Worm (Caenorhabditis elegans) whole organism, midembryonic: ENCODE data around the gene F30B5.11.
A peak's percentile ranks its signal among the peaks of the same experiment; 100 is the strongest.

Experiments used
- T22C8.4 ChIP-seq: fragments of 200-800 bp; sonication (Bioruptor generic); IDR thresholded peaks from 2 replicates; pipeline ENCODE4 v1.3.6; 2022; ENCODE audit warnings: missing genetic modification characterization, missing compliant biosample characterization
- cog-1 ChIP-seq: sonication (generic microtip); optimal IDR thresholded peaks from 2 replicates; lab custom pipeline; 2016; ENCODE audit warnings: missing genetic modification characterization, missing compliant biosample characterization
- flt-1 ChIP-seq: fragments of 200-800 bp; sonication (Bioruptor generic); IDR thresholded peaks from 2 replicates; pipeline ENCODE4 v1.3.6; 2022; ENCODE audit warnings: missing genetic modification characterization, missing compliant biosample characterization
- klf-2 ChIP-seq: fragments of 200-800 bp; sonication (Bioruptor generic); conservative IDR thresholded peaks from 2 replicates; pipeline ENCODE4 v1.3.6; 2022; ENCODE audit warnings: missing genetic modification reagents, missing genetic modification characterization, missing compliant biosample characterization
- med-1 ChIP-seq: sonication (generic microtip); optimal IDR thresholded peaks from 2 replicates; lab custom pipeline; 2017; ENCODE audit warnings: missing genetic modification characterization, mild to moderate bottlenecking, missing compliant biosample characterization, antibody characterized with exemption, missing genetic modification reagents; ENCODE audit not compliant: insufficient read depth
- ref-1 ChIP-seq: fragments of 200-800 bp; sonication (Bioruptor generic); conservative IDR thresholded peaks from 2 replicates; pipeline ENCODE4 v1.3.6; 2022; ENCODE audit warnings: missing genetic modification reagents, missing genetic modification characterization, missing compliant biosample characterization
- tab-1 ChIP-seq: fragments of 200-800 bp; sonication (Bioruptor generic); IDR thresholded peaks from 2 replicates; pipeline ENCODE4 v1.3.6; 2022; ENCODE audit warnings: missing genetic modification characterization, missing compliant biosample characterization
- ztf-23 ChIP-seq: fragments of 200-800 bp; sonication (Bioruptor generic); IDR thresholded peaks from 2 replicates; pipeline ENCODE4 v1.3.6; 2022; ENCODE audit warnings: missing genetic modification reagents, missing genetic modification characterization, missing compliant biosample characterization
- ztf-29 ChIP-seq: fragments of 200-800 bp; sonication (Bioruptor generic); IDR thresholded peaks from 2 replicates; pipeline ENCODE4 v1.3.6; 2022; ENCODE audit warnings: missing genetic modification reagents, missing genetic modification characterization, missing compliant biosample characterization

Gene F30B5.11

ce11 chrIV:4219983-4220382 lies at the start of gene F30B5.11:
Gene F30B5.11, minus strand, starts transcription at chrIV:4220083.
- TF ChIP-seq ztf-29 (GFP tag; lab: Robert Waterston, UW): no peak
- no peak for TF ChIP-seq T22C8.4 (GFP tag; lab: Robert Waterston, UW)
- TF ChIP-seq ztf-23 (GFP tag; lab: Robert Waterston, UW): no peak
- TF ChIP-seq flt-1 (GFP tag; lab: Robert Waterston, UW): no peak
- no peak for TF ChIP-seq cog-1 (tag; lab: Kevin White, UChicago)
- no peak for TF ChIP-seq tab-1 (GFP tag; lab: Robert Waterston, UW)
- TF ChIP-seq med-1 (GFP tag; lab: Kevin White, UChicago): no peak
- TF ChIP-seq ref-1 (GFP tag; lab: Robert Waterston, UW): no peak
- no peak for TF ChIP-seq klf-2 (GFP tag; lab: Robert Waterston, UW)

- TF ChIP-seq cog-1 (tag; lab: Kevin White, UChicago) (no peak), med-1 (GFP tag; lab: Kevin White, UChicago) (no peak), ztf-29 (GFP tag; lab: Robert Waterston, UW) (no peak), tab-1 (GFP tag; lab: Robert Waterston, UW) (no peak), klf-2 (GFP tag; lab: Robert Waterston, UW) (no peak), T22C8.4 (GFP tag; lab: Robert Waterston, UW) (no peak), flt-1 (GFP tag; lab: Robert Waterston, UW) (no peak), ref-1 (GFP tag; lab: Robert Waterston, UW) (no peak), ztf-23 (GFP tag; lab: Robert Waterston, UW) (no peak)
Observed at ce11 chrIV:4269308-4269707, 49.4 kb upstream of the F30B5.11 start, which contains the start of gene F36A4.3. Gene F36A4.3, plus strand, starts transcription at chrIV:4269608.

- TF ChIP-seq T22C8.4 (GFP tag; lab: Robert Waterston, UW): no peak
- no peak for TF ChIP-seq ztf-29 (GFP tag; lab: Robert Waterston, UW)
- TF ChIP-seq tab-1 (GFP tag; lab: Robert Waterston, UW): no peak
- no peak for TF ChIP-seq cog-1 (tag; lab: Kevin White, UChicago)
- no peak for TF ChIP-seq klf-2 (GFP tag; lab: Robert Waterston, UW)
- TF ChIP-seq ztf-23 (GFP tag; lab: Robert Waterston, UW): no peak
Observed at ce11 chrIV:4267320-4267719, 47.4 kb upstream of the F30B5.11 start, which contains the start of gene F36A4.4. Gene F36A4.4, plus strand, starts transcription at chrIV:4267620.

- no peak for TF ChIP-seq klf-2 (GFP tag; lab: Robert Waterston, UW)
- no peak for TF ChIP-seq med-1 (GFP tag; lab: Kevin White, UChicago)
- TF ChIP-seq tab-1 (GFP tag; lab: Robert Waterston, UW): no peak
- no peak for TF ChIP-seq flt-1 (GFP tag; lab: Robert Waterston, UW)
- no peak for TF ChIP-seq ztf-23 (GFP tag; lab: Robert Waterston, UW)
- no peak for TF ChIP-seq ztf-29 (GFP tag; lab: Robert Waterston, UW)
- no peak for TF ChIP-seq T22C8.4 (GFP tag; lab: Robert Waterston, UW)
- no peak for TF ChIP-seq cog-1 (tag; lab: Kevin White, UChicago)
- no peak for TF ChIP-seq ref-1 (GFP tag; lab: Robert Waterston, UW)
Observed at ce11 chrIV:4265951-4266350, 46.1 kb upstream of the F30B5.11 start.

- no peak for TF ChIP-seq med-1 (GFP tag; lab: Kevin White, UChicago)
- TF ChIP-seq klf-2 (GFP tag; lab: Robert Waterston, UW): no peak
- TF ChIP-seq ztf-23 (GFP tag; lab: Robert Waterston, UW): no peak
- TF ChIP-seq ztf-29 (GFP tag; lab: Robert Waterston, UW): no peak
- TF ChIP-seq cog-1 (tag; lab: Kevin White, UChicago): no peak
- no peak for TF ChIP-seq flt-1 (GFP tag; lab: Robert Waterston, UW)
- no peak for TF ChIP-seq tab-1 (GFP tag; lab: Robert Waterston, UW)
- TF ChIP-seq T22C8.4 (GFP tag; lab: Robert Waterston, UW): no peak
- no peak for TF ChIP-seq ref-1 (GFP tag; lab: Robert Waterston, UW)
Observed at ce11 chrIV:4265224-4265623, 45.3 kb upstream of the F30B5.11 start, which contains the start of gene F36A4.5. Gene F36A4.5, plus strand, starts transcription at chrIV:4265524.

ce11 chrIV:4264649-4265048 lies 44.8 kb upstream of the F30B5.11 start:
- no peak for TF ChIP-seq klf-2 (GFP tag; lab: Robert Waterston, UW)
- TF ChIP-seq tab-1 (GFP tag; lab: Robert Waterston, UW): no peak
- no peak for TF ChIP-seq ztf-29 (GFP tag; lab: Robert Waterston, UW)
- TF ChIP-seq ztf-23 (GFP tag; lab: Robert Waterston, UW): no peak
- no peak for TF ChIP-seq med-1 (GFP tag; lab: Kevin White, UChicago)
- TF ChIP-seq ref-1 (GFP tag; lab: Robert Waterston, UW): no peak
- TF ChIP-seq cog-1 (tag; lab: Kevin White, UChicago): no peak
- no peak for TF ChIP-seq T22C8.4 (GFP tag; lab: Robert Waterston, UW)
- no peak for TF ChIP-seq flt-1 (GFP tag; lab: Robert Waterston, UW)

- TF ChIP-seq klf-2 (GFP tag; lab: Robert Waterston, UW): no peak
- TF ChIP-seq flt-1 (GFP tag; lab: Robert Waterston, UW): no peak
Observed at ce11 chrIV:4262993-4263392, 43.1 kb upstream of the F30B5.11 start, which contains the start of gene col-33. Gene col-33, plus strand, starts transcription at chrIV:4263293.

ce11 chrIV:4259433-4259832 lies 39.5 kb upstream of the F30B5.11 start:
- TF ChIP-seq ztf-29 (GFP tag; lab: Robert Waterston, UW) (no peak), med-1 (GFP tag; lab: Kevin White, UChicago) (no peak), T22C8.4 (GFP tag; lab: Robert Waterston, UW) (no peak), tab-1 (GFP tag; lab: Robert Waterston, UW) (no peak), cog-1 (tag; lab: Kevin White, UChicago) (no peak), klf-2 (GFP tag; lab: Robert Waterston, UW) (no peak), flt-1 (GFP tag; lab: Robert Waterston, UW) (no peak), ref-1 (GFP tag; lab: Robert Waterston, UW) (no peak), ztf-23 (GFP tag; lab: Robert Waterston, UW) (no peak)

- TF ChIP-seq klf-2 (GFP tag; lab: Robert Waterston, UW): 0 out of 2 replicates have a peak, but pooled peaks have one; percentile 37
- no peak for TF ChIP-seq ref-1 (GFP tag; lab: Robert Waterston, UW)
Observed at ce11 chrIV:4254989-4255582, 35.2 kb upstream of the F30B5.11 start.
